Worm (Caenorhabditis elegans): Measurements from ENCODE around the gene R08A2.7.

DNA sequence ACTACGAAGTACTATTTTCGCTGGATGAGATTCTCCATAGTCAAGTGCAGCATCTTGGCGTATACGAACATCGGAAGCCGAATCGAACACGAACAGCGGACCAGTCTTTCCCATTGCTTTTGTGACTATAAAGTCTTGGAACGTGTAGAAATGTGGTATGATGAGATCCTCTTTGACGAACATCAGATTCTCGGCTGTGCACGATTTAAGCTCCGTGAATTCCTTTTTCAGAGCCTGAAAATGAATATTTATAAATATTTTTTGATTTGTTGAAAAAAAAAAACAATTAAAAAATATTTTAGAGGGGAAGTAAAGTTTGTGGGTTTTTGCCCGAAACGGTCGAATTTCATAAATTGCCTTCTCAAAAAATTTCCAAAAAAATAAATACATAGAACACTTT lies 39.2 kb upstream of the R08A2.7 start:
- no peak for TF ChIP-seq tbx-2 (tag; optimal IDR thresholded peaks at IDR 0.05)
- TF ChIP-seq skn-1 (tag; optimal IDR thresholded peaks at IDR 0.05): no peak
- TF ChIP-seq nhr-12 (tag; optimal IDR thresholded peaks at IDR 0.05): no peak
- no peak for TF ChIP-seq pha-4 (tag; optimal IDR thresholded peaks at IDR 0.05)
- no peak for TF ChIP-seq nhr-237 (tag; optimal IDR thresholded peaks at IDR 0.05)
- no peak for TF ChIP-seq fos-1 (tag; optimal IDR thresholded peaks at IDR 0.05)
- no peak for TF ChIP-seq elt-3 (tag; optimal IDR thresholded peaks at IDR 0.05)
